Fruit fly (Drosophila melanogaster) whole organism, pupa: ENCODE data around the gene RAF2.

Experiments
- CG10348 ChIP-seq: fragments of 200-800 bp; sonication (Bioruptor generic); IDR thresholded peaks from 2 replicates; pipeline ENCODE4 v1.3.6; 2022; ENCODE audit warnings: missing biosample characterization, missing genetic modification characterization
- CG12605 ChIP-seq: fragments of 200-800 bp; sonication (Bioruptor generic); IDR thresholded peaks from 2 replicates; pipeline ENCODE4 v1.3.6; 2022; ENCODE audit warnings: missing biosample characterization, missing genetic modification characterization
- CG13204 ChIP-seq: fragments of 200-800 bp; sonication (Bioruptor generic); optimal IDR thresholded peaks from 2 replicates; lab custom pipeline; 2018; ENCODE audit warnings: missing biosample characterization, mild to moderate bottlenecking, missing genetic modification characterization, moderate library complexity
- CG14655 ChIP-seq: fragments of 200-800 bp; sonication (Bioruptor generic); optimal IDR thresholded peaks from 3 replicates; lab custom pipeline; 2017; ENCODE audit warnings: mild to moderate bottlenecking, missing biosample characterization, missing genetic modification reagents, missing genetic modification characterization
- CG15710 ChIP-seq: fragments of 200-800 bp; sonication (Bioruptor generic); optimal IDR thresholded peaks from 2 replicates; lab custom pipeline; 2018; ENCODE audit warnings: missing biosample characterization, mild to moderate bottlenecking, missing genetic modification characterization, moderate library complexity
- CG17806 ChIP-seq: fragments of 200-800 bp; sonication (Bioruptor generic); optimal IDR thresholded peaks from 2 replicates; lab custom pipeline; 2018; ENCODE audit warnings: missing biosample characterization, mild to moderate bottlenecking, missing genetic modification characterization, moderate library complexity
- CG32121 ChIP-seq: fragments of 200-800 bp; sonication (Bioruptor generic); IDR thresholded peaks from 2 replicates; pipeline ENCODE4 v1.3.6; 2022; ENCODE audit warnings: missing biosample characterization, missing genetic modification characterization
- CG34367 ChIP-seq: fragments of 200-800 bp; sonication (Bioruptor generic); optimal IDR thresholded peaks from 2 replicates; lab custom pipeline; 2018; ENCODE audit warnings: missing biosample characterization, mild to moderate bottlenecking, missing genetic modification characterization
- CG4496 ChIP-seq: fragments of 200-800 bp; sonication (Bioruptor generic); IDR thresholded peaks from 3 replicates; pipeline ENCODE4 v1.3.6; 2022; ENCODE audit warnings: missing biosample characterization, missing genetic modification characterization
- CG8159 ChIP-seq: fragments of 200-800 bp; sonication (Bioruptor generic); optimal IDR thresholded peaks from 3 replicates; lab custom pipeline; 2018; ENCODE audit warnings: missing biosample characterization, mild to moderate bottlenecking, missing genetic modification characterization, moderate library complexity
- CG8301 ChIP-seq: fragments of 200-800 bp; sonication (Bioruptor generic); optimal IDR thresholded peaks from 2 replicates; lab custom pipeline; 2018; ENCODE audit warnings: missing biosample characterization, mild to moderate bottlenecking, missing genetic modification characterization
- CG9948 ChIP-seq: fragments of 200-800 bp; sonication (Bioruptor generic); optimal IDR thresholded peaks from 2 replicates; lab custom pipeline; 2018; ENCODE audit warnings: missing biosample characterization, mild to moderate bottlenecking, missing genetic modification characterization, moderate library complexity
- D1 ChIP-seq: fragments of 200-800 bp; sonication (Bioruptor generic); optimal IDR thresholded peaks from 2 replicates; lab custom pipeline; 2018; ENCODE audit warnings: missing biosample characterization, mild to moderate bottlenecking, missing genetic modification characterization, moderate library complexity
- EcR ChIP-seq: fragments of 200-800 bp; sonication (Bioruptor generic); optimal IDR thresholded peaks from 3 replicates; lab custom pipeline; 2019; ENCODE audit warnings: missing biosample characterization, missing genetic modification characterization, mild to moderate bottlenecking, moderate library complexity, missing genetic modification reagents
- Ets98B ChIP-seq: fragments of 200-800 bp; sonication (Bioruptor generic); IDR thresholded peaks from 2 replicates; pipeline ENCODE4 v1.3.6; 2022; ENCODE audit warnings: missing biosample characterization, missing genetic modification characterization
- Pif1A ChIP-seq: fragments of 200-800 bp; sonication (Bioruptor generic); optimal IDR thresholded peaks from 3 replicates; lab custom pipeline; 2016; ENCODE audit warnings: missing biosample characterization, missing genetic modification characterization
- Pif1B ChIP-seq: fragments of 200-800 bp; sonication (Bioruptor generic); optimal IDR thresholded peaks from 3 replicates; lab custom pipeline; 2016; ENCODE audit warnings: missing biosample characterization, missing genetic modification characterization
- Snoo ChIP-seq: fragments of 200-800 bp; sonication (Bioruptor generic); optimal IDR thresholded peaks from 3 replicates; lab custom pipeline; 2017; ENCODE audit warnings: missing biosample characterization, mild to moderate bottlenecking, missing genetic modification characterization, inconsistent platforms
- fd96Ca ChIP-seq: fragments of 200-800 bp; sonication (Bioruptor generic); IDR thresholded peaks from 3 replicates; pipeline ENCODE4 v1.3.6; 2022; ENCODE audit warnings: missing biosample characterization, missing genetic modification characterization
- gl ChIP-seq: fragments of 200-800 bp; sonication (Bioruptor generic); optimal IDR thresholded peaks from 2 replicates; lab custom pipeline; 2018; ENCODE audit warnings: missing biosample characterization, mild to moderate bottlenecking, missing genetic modification characterization
- rn ChIP-seq: fragments of 200-800 bp; sonication (Bioruptor generic); IDR thresholded peaks from 2 replicates; pipeline ENCODE4 v1.3.6; 2022; ENCODE audit warnings: missing biosample characterization, missing genetic modification characterization

Gene RAF2

dm6 chr3L:16392203-16392800 is 6.2 kb downstream of the RAF2 start:
- TF ChIP-seq Pif1A (GFP tag; lab: Kevin White, UChicago) (no peak), EcR (peak; percentile 91), CG8301 (tag; lab: Kevin White, UChicago) (no peak), rn (GFP tag; lab: Robert Waterston, UW) (no peak), CG17806 (tag; lab: Kevin White, UChicago) (no peak), fd96Ca (GFP tag; lab: Robert Waterston, UW) (0 out of 3 replicates have a peak, but pooled peaks have one; percentile 20)

dm6 chr3L:16392874-16393273 is 6.7 kb downstream of the RAF2 start:
- peak; percentile 55 for TF ChIP-seq CG14655 (GFP tag; lab: Kevin White, UChicago)
- no peak for TF ChIP-seq EcR
- no peak for TF ChIP-seq Pif1B
- TF ChIP-seq CG32121 (GFP tag; lab: Robert Waterston, UW), result no peak
- TF ChIP-seq fd96Ca (GFP tag; lab: Robert Waterston, UW), result no peak; the same call in 2 of the 3 replicates
- no peak for TF ChIP-seq Pif1A (GFP tag; lab: Kevin White, UChicago)
- no peak for TF ChIP-seq CG8301 (tag; lab: Kevin White, UChicago)
- TF ChIP-seq CG17806 (tag; lab: Kevin White, UChicago), result peak; percentile 6
- TF ChIP-seq CG34367 (tag; lab: Kevin White, UChicago), result no peak
- no peak for TF ChIP-seq gl (tag; lab: Kevin White, UChicago)
- TF ChIP-seq rn (GFP tag; lab: Robert Waterston, UW), result no peak
- peak; percentile 9 for TF ChIP-seq CG15710 (tag; lab: Kevin White, UChicago)
- peak; percentile 34 for TF ChIP-seq CG9948 (tag; lab: Kevin White, UChicago)
- TF ChIP-seq Snoo (tag; lab: Kevin White, UChicago), result no peak
- TF ChIP-seq CG10348, result no peak
- TF ChIP-seq CG13204, result no peak
- peak; percentile 9 for TF ChIP-seq CG8159 (tag; lab: Kevin White, UChicago)
- no peak for TF ChIP-seq CG12605 (GFP tag; lab: Robert Waterston, UW)
- no peak for TF ChIP-seq CG4496 (GFP tag; lab: Robert Waterston, UW)
- TF ChIP-seq D1, result no peak
- no peak for TF ChIP-seq Ets98B (GFP tag; lab: Robert Waterston, UW)

dm6 chr3L:16393700-16394099 is 7.6 kb downstream of the RAF2 start:
- TF ChIP-seq Snoo (tag; lab: Kevin White, UChicago) (no peak), CG9948 (tag; lab: Kevin White, UChicago) (no peak), EcR (no peak), CG8301 (tag; lab: Kevin White, UChicago) (no peak), CG8159 (tag; lab: Kevin White, UChicago) (no peak), CG17806 (tag; lab: Kevin White, UChicago) (no peak), fd96Ca (GFP tag; lab: Robert Waterston, UW) (no peak), CG4496 (GFP tag; lab: Robert Waterston, UW) (no peak), CG14655 (GFP tag; lab: Kevin White, UChicago) (no peak), Ets98B (GFP tag; lab: Robert Waterston, UW) (no peak), Pif1A (GFP tag; lab: Kevin White, UChicago) (no peak), CG13204 (no peak), CG32121 (GFP tag; lab: Robert Waterston, UW) (no peak), CG15710 (tag; lab: Kevin White, UChicago) (no peak), rn (GFP tag; lab: Robert Waterston, UW) (no peak), CG34367 (tag; lab: Kevin White, UChicago) (no peak)

- TF ChIP-seq CG8301 (tag; lab: Kevin White, UChicago) (no peak), CG10348 (no peak), fd96Ca (GFP tag; lab: Robert Waterston, UW) (no peak), Ets98B (GFP tag; lab: Robert Waterston, UW) (no peak)
Observed at dm6 chr3L:16394506-16394905, 8.4 kb downstream of the RAF2 start, which contains the start of gene Gagr. TSS of gene Gagr (plus strand) at chr3L:16394586.

dm6 chr3L:16400175-16400574 is 14.0 kb downstream of the RAF2 start, which contains the start of gene CG44836:
TSS of gene CG44836 (minus strand) at chr3L:16400275.
- TF ChIP-seq Snoo (tag; lab: Kevin White, UChicago), result no peak
- TF ChIP-seq Ets98B (GFP tag; lab: Robert Waterston, UW), result no peak
- TF ChIP-seq CG13204, result no peak
- TF ChIP-seq CG8159 (tag; lab: Kevin White, UChicago), result no peak
- TF ChIP-seq CG8301 (tag; lab: Kevin White, UChicago), result no peak
- TF ChIP-seq, all 21 proteins: peak for 0

dm6 chr3L:16402253-16402652 is 16.1 kb downstream of the RAF2 start:
- TF ChIP-seq Snoo (tag; lab: Kevin White, UChicago) (no peak), CG32121 (GFP tag; lab: Robert Waterston, UW) (no peak), CG15710 (tag; lab: Kevin White, UChicago) (no peak)
